In genomic region chrX:12444423-12444822, ce11 we compare ENCODE assay signal across 4 worm cellular contexts.
TF ChIP-seq lines count a peak whose summit lies in the region.

No protein-coding gene starts in this region.

TF ChIP-seq in whole organism, L2 larva, 48 proteins besides CTCF, POLR2A, EP300 and RAD21:
- no peak for TF ChIP-seq crh-2 (tag; optimal IDR thresholded peaks at IDR 0.05; lab: Kevin White, UChicago)
- TF ChIP-seq C34F6.9 (tag; optimal IDR thresholded peaks at IDR 0.05; lab: Kevin White, UChicago): peak; percentile 21
TF ChIP-seq in whole organism, L2 larva: peak in this region for 1.

TF ChIP-seq in whole organism, L4 larva, 104 proteins besides CTCF, POLR2A, EP300 and RAD21:
- TF ChIP-seq ces-1 (GFP tag; optimal IDR thresholded peaks at IDR 0.05; lab: Kevin White, UChicago) (no peak), lin-38 (GFP tag; IDR thresholded peaks at IDR 0.05; lab: Robert Waterston, UW) (0 out of 2 replicates have a peak, but pooled peaks have one; percentile 7), hmg-1.1 (GFP tag; IDR thresholded peaks at IDR 0.05; lab: Robert Waterston, UW) (peak; percentile 15; the same call in 1 of the 2 replicates), dve-1 (tag; optimal IDR thresholded peaks at IDR 0.05; lab: Kevin White, UChicago; ENCODE audit: insufficient read depth) (peak; percentile 42), arid-1 (GFP tag; conservative IDR thresholded peaks at IDR 0.05; lab: Robert Waterston, UW) (no peak), nhr-111 (GFP tag; optimal IDR thresholded peaks at IDR 0.05; lab: Kevin White, UChicago) (no peak), hlh-30 (tag; optimal IDR thresholded peaks at IDR 0.05; lab: Kevin White, UChicago; ENCODE audit: insufficient read depth) (peak; percentile 87), mxl-3 (GFP tag; optimal IDR thresholded peaks at IDR 0.05; lab: Kevin White, UChicago) (peak; percentile 48), lsy-2 (tag; optimal IDR thresholded peaks at IDR 0.05; lab: Kevin White, UChicago) (peak in 1 of 2 experiments; percentile 25), hlh-11 (tag; optimal IDR thresholded peaks at IDR 0.05; lab: Kevin White, UChicago) (peak; percentile 41), nhr-28 (tag; optimal IDR thresholded peaks at IDR 0.05; lab: Kevin White, UChicago) (peak; percentile 8), mdl-1 (tag; optimal IDR thresholded peaks at IDR 0.05; lab: Kevin White, UChicago) (peak in 1 of 2 experiments; percentile 27)

TF ChIP-seq in whole organism, late embryonic, 69 proteins besides CTCF, POLR2A, EP300 and RAD21:
- TF ChIP-seq sox-2 (GFP tag; IDR thresholded peaks at IDR 0.05; lab: Robert Waterston, UW) (no peak), hlh-30 (tag; optimal IDR thresholded peaks at IDR 0.05; lab: Kevin White, UChicago; ENCODE audit: insufficient read depth) (peak; percentile 13), ref-2 (tag; optimal IDR thresholded peaks at IDR 0.05; lab: Kevin White, UChicago) (no peak), ceh-31 (tag; optimal IDR thresholded peaks at IDR 0.05; lab: Kevin White, UChicago) (no peak), elt-2 (tag; optimal IDR thresholded peaks at IDR 0.05; lab: Kevin White, UChicago) (no peak), fax-1 (tag; optimal IDR thresholded peaks at IDR 0.05; lab: Kevin White, UChicago) (no peak)
TF ChIP-seq in whole organism, late embryonic: peak in this region for 1.

TF ChIP-seq in whole organism, young adult, 124 proteins besides CTCF, POLR2A, EP300 and RAD21:
- TF ChIP-seq ceh-100 (GFP tag; IDR thresholded peaks at IDR 0.05; lab: Robert Waterston, UW): no peak
- TF ChIP-seq cebp-1 (GFP tag; IDR thresholded peaks at IDR 0.05; lab: Robert Waterston, UW): no peak
- peak; percentile 51 for TF ChIP-seq cebp-1 (tag; optimal IDR thresholded peaks at IDR 0.05; lab: Kevin White, UChicago)
- 0 out of 2 replicates have a peak, but pooled peaks have one; percentile 31 for TF ChIP-seq C06A6.2 (GFP tag; conservative IDR thresholded peaks at IDR 0.05; lab: Robert Waterston, UW)
- no peak for TF ChIP-seq mcd-1 (GFP tag; IDR thresholded peaks at IDR 0.05; lab: Robert Waterston, UW)
- no peak for TF ChIP-seq mes-4 (tag; optimal IDR thresholded peaks at IDR 0.05; lab: Kevin White, UChicago)
- no peak for TF ChIP-seq ceh-27 (GFP tag; optimal IDR thresholded peaks at IDR 0.05; lab: Kevin White, UChicago)
- TF ChIP-seq akir-1 (GFP tag; optimal IDR thresholded peaks at IDR 0.05; lab: Kevin White, UChicago): no peak
- TF ChIP-seq snpc-3.4 (tag; optimal IDR thresholded peaks at IDR 0.05; lab: Kevin White, UChicago): no peak
TF ChIP-seq in whole organism, young adult: peak in this region for 2.
